Worm (Caenorhabditis elegans) whole organism, L4 larva: ENCODE results near the gene F41G4.7.

ENCODE experiments used
- daf-12 ChIP-seq: fragments of 150-350 bp; optimal IDR thresholded peaks from 2 replicates; lab custom pipeline; 2014; ENCODE audit warnings: missing biosample characterization, missing genetic modification reagents, missing genetic modification characterization
- dpl-1 ChIP-seq: fragments of 150-350 bp; optimal IDR thresholded peaks from 2 replicates; lab custom pipeline; 2014; ENCODE audit warnings: missing biosample characterization, missing genetic modification reagents, missing genetic modification characterization
- nhr-11 ChIP-seq: fragments of 150-350 bp; optimal IDR thresholded peaks from 2 replicates; lab custom pipeline; 2014; ENCODE audit warnings: missing biosample characterization, missing genetic modification characterization

DNA sequence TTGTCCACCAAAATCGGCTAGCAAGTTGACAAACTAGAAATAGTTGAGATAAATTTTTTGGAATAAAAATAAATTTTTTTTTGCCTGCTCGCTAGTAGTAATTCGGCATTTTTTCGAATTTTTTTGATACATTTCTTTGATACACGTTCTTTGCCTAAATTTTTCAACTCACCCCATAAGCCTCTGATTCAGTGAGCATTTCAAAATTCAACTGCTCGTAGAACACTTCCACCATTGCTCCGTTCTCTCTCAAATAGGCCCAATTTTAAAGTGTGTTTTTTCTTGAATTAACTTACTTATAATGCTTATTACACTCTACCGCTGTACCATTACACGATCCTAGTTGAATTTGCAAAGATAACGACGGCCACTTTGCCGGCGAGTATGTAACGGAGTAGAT is 32.7 kb downstream of the F41G4.7 start:
- no peak for TF ChIP-seq dpl-1 (GFP tag; lab: Kevin White, UChicago)
- no peak for TF ChIP-seq nhr-11 (tag; lab: Kevin White, UChicago)
- TF ChIP-seq daf-12 (tag; lab: Kevin White, UChicago), result no peak
